Fruit fly (Drosophila melanogaster) ovary, adult (tissue): ENCODE results near the gene rpk.
A peak's percentile ranks its signal among the peaks of the same experiment; 100 is the strongest.

Experiments used
- CG17801 ChIP-seq: fragments of 200-800 bp; optimal IDR thresholded peaks from 2 replicates; lab custom pipeline; 2019; ENCODE audit warnings: missing biosample characterization, mild to moderate bottlenecking, missing genetic modification characterization, moderate library complexity; ENCODE audit not compliant: partially characterized antibody

Gene rpk

DNA sequence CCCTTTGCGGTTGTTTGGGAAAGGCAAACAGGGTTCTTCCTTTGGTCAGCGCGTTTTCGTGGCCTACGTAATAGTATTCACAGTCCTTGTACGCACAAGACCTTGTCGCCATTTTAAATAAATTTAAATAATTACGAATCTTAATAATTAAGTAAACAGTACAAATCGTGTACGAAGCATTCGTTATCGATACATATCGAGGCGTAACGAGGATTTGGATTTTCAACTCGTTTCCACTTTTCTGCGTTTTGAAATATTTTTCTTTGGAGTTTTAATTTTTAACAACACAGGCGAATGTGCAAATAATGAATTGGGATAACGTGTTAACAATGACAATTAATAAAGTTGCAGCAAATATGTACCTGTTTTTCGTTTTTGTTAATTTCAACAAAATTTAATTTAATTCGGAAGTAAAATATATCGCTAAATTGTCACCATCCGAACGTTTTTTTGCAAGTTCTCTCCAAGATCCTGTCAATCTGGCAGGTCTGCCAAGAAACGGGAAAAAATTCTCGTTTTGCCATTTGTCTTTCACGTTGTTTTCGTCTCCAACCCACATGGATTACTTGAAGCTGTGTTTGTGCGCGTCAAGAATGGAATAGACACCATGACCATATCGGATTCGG, at the start of gene rpk, which contains the start of gene Dlip2:
Gene rpk (plus strand): TSS at position 525 of the 626 bp plus-strand sequence.
Gene Dlip2 (minus strand): TSS at position 199 of the 626 bp plus-strand sequence.
- TF ChIP-seq CG17801 (GFP tag; lab: Kevin White, UChicago) = no peak

dm6 chr3R:4599624-4600023, 46.2 kb upstream of the rpk start:
- no peak for TF ChIP-seq CG17801 (GFP tag; lab: Kevin White, UChicago)

- TF ChIP-seq CG17801 (GFP tag; lab: Kevin White, UChicago) = no peak
Measured at dm6 chr3R:4601887-4602531, 43.8 kb upstream of the rpk start.

DNA sequence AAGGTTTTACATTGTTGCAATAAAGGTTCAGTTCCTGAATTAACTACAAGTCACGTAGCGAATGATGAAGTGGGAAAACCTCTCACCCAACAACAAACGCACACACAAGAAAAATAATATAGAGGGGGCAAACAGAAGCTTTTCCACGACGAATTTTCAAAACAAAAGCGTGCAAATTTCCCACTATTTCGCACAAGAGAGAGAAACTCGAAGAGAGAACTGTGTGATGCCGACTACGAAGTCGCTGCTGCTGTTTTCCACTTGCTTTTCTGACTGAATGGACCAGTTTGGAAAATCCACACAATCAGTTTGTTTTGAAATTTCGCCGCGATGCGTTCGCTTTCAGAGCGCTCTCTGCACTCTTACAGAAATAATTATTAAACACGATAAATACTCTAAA, 33.2 kb upstream of the rpk start, which contains the start of gene 5-HT2A:
Gene 5-HT2A (plus strand): TSS at position 301 of the 400 bp plus-strand sequence.
- TF ChIP-seq CG17801 (GFP tag; lab: Kevin White, UChicago) = no peak

- no peak for TF ChIP-seq CG17801 (GFP tag; lab: Kevin White, UChicago)
Measured at dm6 chr3R:4616130-4616529, 29.7 kb upstream of the rpk start.

dm6 chr3R:4632639-4633038, 13.1 kb upstream of the rpk start:
- TF ChIP-seq CG17801 (GFP tag; lab: Kevin White, UChicago) = no peak

DNA sequence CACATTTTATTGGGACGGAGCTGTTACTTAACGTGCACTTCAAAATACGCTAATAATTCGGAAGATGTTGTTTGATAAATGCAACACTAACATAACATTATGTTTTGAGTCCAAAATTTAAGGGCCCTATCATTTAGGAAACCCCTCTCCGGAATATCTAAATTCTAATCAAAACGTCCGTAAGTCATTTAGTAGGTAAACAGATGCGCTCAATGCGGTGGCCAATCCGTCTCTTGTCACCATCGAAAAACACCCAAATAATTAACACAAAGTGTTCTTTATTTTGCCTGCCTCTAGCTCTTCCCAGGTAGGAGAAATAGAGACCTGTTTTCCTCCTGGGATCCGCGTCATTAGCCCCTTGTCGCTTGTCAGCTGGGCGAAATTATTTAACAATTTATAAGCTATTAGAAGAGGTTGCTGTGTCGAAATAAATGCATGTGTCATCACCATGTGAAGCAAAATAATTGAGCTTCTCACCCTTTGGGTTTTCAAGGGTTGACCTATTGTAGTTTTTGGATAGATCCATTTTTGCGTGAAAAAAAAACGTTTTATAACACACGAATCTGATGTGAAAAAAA, 11.4 kb upstream of the rpk start:
- TF ChIP-seq CG17801 (GFP tag; lab: Kevin White, UChicago) = no peak

- TF ChIP-seq CG17801 (GFP tag; lab: Kevin White, UChicago) = no peak
Measured at dm6 chr3R:4640546-4641253, 5.1 kb upstream of the rpk start.

DNA sequence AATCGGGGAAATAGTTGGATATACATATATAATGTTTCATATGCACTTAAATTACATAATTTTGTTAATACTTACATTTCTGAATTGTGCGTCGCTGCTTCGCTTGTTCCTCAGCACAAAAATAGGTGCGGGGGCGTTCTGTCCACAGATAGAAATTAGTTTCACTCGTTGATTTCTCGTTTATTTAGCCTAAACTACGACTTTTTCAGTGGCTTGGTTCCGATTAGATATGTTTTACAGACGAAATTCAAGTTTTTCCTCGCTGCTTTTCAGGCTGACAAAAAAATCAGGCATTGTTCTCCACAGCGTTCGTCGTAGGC, 4.6 kb upstream of the rpk start:
- TF ChIP-seq CG17801 (GFP tag; lab: Kevin White, UChicago) = no peak

- TF ChIP-seq CG17801 (GFP tag; lab: Kevin White, UChicago) = peak; percentile 49
Measured at dm6 chr3R:4641616-4642102, 4.1 kb upstream of the rpk start, which contains the start of the genes CG9775, MED31 and slx1. Gene CG9775 (minus strand): TSS chr3R:4641838. Gene MED31 (plus strand): TSS chr3R:4641963. Gene slx1 (plus strand): TSS chr3R:4641963.

DNA sequence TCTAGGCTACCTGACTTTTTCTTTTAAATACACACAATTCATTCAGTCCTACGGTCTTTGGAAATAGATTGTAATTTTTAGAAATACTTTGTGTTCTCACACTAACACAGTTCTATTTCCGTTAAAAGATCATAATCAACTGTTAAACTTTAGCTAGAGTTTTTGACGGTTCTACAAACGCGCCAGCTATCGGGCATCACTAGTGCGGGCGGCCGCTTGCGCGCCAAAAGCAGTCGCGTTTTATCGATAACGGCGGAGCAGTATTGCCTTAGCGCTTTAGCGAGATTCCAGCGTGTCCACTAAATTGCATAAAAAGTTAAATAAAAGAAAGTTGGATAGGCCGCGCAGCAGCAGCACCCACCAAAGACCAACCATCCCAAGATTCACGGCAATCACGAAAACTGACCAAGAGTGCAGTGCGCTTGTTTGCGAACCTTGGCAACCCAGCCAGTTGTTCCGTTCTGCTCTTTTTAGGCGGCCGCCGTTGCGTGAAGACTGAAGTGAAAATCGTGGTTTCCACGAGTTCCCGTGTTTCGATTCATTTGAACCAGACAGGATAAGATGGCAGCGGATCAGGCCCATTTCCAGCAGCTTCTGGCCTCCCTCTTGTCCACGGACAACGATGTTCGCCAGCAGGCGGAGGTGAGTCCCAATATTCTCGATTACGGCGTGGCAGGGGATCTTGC, 3.5 kb downstream of the rpk start, which contains the start of gene Karybeta3:
Gene Karybeta3 (plus strand): TSS at position 51 of the 686 bp plus-strand sequence.
- peak; percentile 71 for TF ChIP-seq CG17801 (GFP tag; lab: Kevin White, UChicago)

- TF ChIP-seq CG17801 (GFP tag; lab: Kevin White, UChicago) = no peak
Measured at dm6 chr3R:4649880-4650493, 4.2 kb downstream of the rpk start.

- peak; percentile 44 for TF ChIP-seq CG17801 (GFP tag; lab: Kevin White, UChicago)
Measured at dm6 chr3R:4654557-4655273, 8.9 kb downstream of the rpk start, which contains the start of gene spartin. Gene spartin (plus strand): TSS chr3R:4654800.
